Fruit fly (Drosophila melanogaster) whole organism, wandering third instar larva: ENCODE data around the gene bb8.

ENCODE experiments used
- Abd-B ChIP-seq: fragments of >200 bp; optimal IDR thresholded peaks from 2 replicates; lab custom pipeline; 2017; ENCODE audit warnings: missing biosample characterization, missing genetic modification characterization
- CG32264 ChIP-seq: fragments of 200-800 bp; sonication (Bioruptor generic); optimal IDR thresholded peaks from 2 replicates; lab custom pipeline; 2016; ENCODE audit warnings: missing biosample characterization, missing genetic modification characterization
- CG9705 ChIP-seq: fragments of 200-800 bp; sonication (Bioruptor generic); optimal IDR thresholded peaks from 2 replicates; lab custom pipeline; 2018; ENCODE audit warnings: missing biosample characterization, mild to moderate bottlenecking, missing genetic modification characterization
- CrebA ChIP-seq: fragments of 200-800 bp; sonication (Bioruptor generic); optimal IDR thresholded peaks from 2 replicates; lab custom pipeline; 2016; ENCODE audit warnings: missing biosample characterization, mild to moderate bottlenecking, missing genetic modification characterization, borderline replicate concordance
- Dfd ChIP-seq: fragments of >200 bp; optimal IDR thresholded peaks from 2 replicates; lab custom pipeline; 2017; ENCODE audit warnings: missing biosample characterization, missing genetic modification characterization
- Dif ChIP-seq: fragments of 200-275, 200-300 bp; sonication (Bioruptor generic); optimal IDR thresholded peaks from 2 replicates; lab custom pipeline; 2018; ENCODE audit warnings: missing biosample characterization, missing genetic modification characterization; ENCODE audit not compliant: partially characterized antibody
- GATAd ChIP-seq: sonication (Bioruptor generic); optimal IDR thresholded peaks from 2 replicates; lab custom pipeline; 2016; ENCODE audit warnings: missing biosample characterization, missing genetic modification characterization
- HLH106 ChIP-seq: fragments of 200-800 bp; optimal IDR thresholded peaks from 3 replicates; lab custom pipeline; 2019; ENCODE audit warnings: missing biosample characterization, mild to moderate bottlenecking, missing genetic modification characterization, moderate library complexity
- Hnf4 ChIP-seq: fragments of 200-800 bp; sonication (Bioruptor generic); optimal IDR thresholded peaks from 2 replicates; lab custom pipeline; 2016; ENCODE audit warnings: missing biosample characterization, mild to moderate bottlenecking, missing genetic modification characterization
- Hr78 ChIP-seq: fragments of >200 bp; optimal IDR thresholded peaks from 2 replicates; lab custom pipeline; 2017; ENCODE audit warnings: missing biosample characterization, missing genetic modification characterization
- Hr83 ChIP-seq: fragments of 200-300 bp; sonication (Bioruptor generic); optimal IDR thresholded peaks from 2 replicates; lab custom pipeline; 2016; ENCODE audit warnings: missing biosample characterization, mild to moderate bottlenecking, missing genetic modification characterization, moderate library complexity; ENCODE audit not compliant: poor library complexity, severe bottlenecking
- Jra ChIP-seq: sonication (Bioruptor generic); optimal IDR thresholded peaks from 2 replicates; lab custom pipeline; 2016; ENCODE audit warnings: missing biosample characterization, missing genetic modification characterization
- Mio ChIP-seq: sonication (Bioruptor generic); optimal IDR thresholded peaks from 2 replicates; lab custom pipeline; 2016; ENCODE audit warnings: missing biosample characterization, missing genetic modification characterization
- Myc ChIP-seq: fragments of >200 bp; optimal IDR thresholded peaks from 2 replicates; lab custom pipeline; 2017
- N ChIP-seq: fragments of >200 bp; optimal IDR thresholded peaks from 2 replicates; lab custom pipeline; 2018; ENCODE audit warnings: missing biosample characterization, missing external identifiers, missing genetic modification characterization
- OdsH ChIP-seq: fragments of 200-800 bp; sonication (Bioruptor generic); optimal IDR thresholded peaks from 2 replicates; lab custom pipeline; 2016; ENCODE audit warnings: missing biosample characterization, mild to moderate bottlenecking, missing genetic modification characterization
- Rel ChIP-seq, 2 experiments: fragments of 200-800 bp; sonication (Bioruptor generic) in 1 of 2; optimal IDR thresholded peaks; 2 replicates in 1 of 2; 3 replicates in 1 of 2; lab custom pipeline; 2016 to 2019; ENCODE audit warnings: mild to moderate bottlenecking in 2 of 2, missing biosample characterization in 2 of 2, missing genetic modification characterization in 2 of 2, moderate library complexity in 1 of 2
- Sp1 ChIP-seq: fragments of 200-800 bp; sonication (Bioruptor generic); optimal IDR thresholded peaks from 3 replicates; lab custom pipeline; 2019; ENCODE audit warnings: missing biosample characterization, mild to moderate bottlenecking, missing genetic modification characterization, moderate library complexity
- Vsx2 ChIP-seq: fragments of 200-300, 225-300 bp; sonication (Bioruptor generic); optimal IDR thresholded peaks from 2 replicates; lab custom pipeline; 2018; ENCODE audit warnings: missing biosample characterization, missing genetic modification characterization; ENCODE audit not compliant: partially characterized antibody
- br ChIP-seq: fragments of 200-800 bp; sonication (Bioruptor generic); optimal IDR thresholded peaks from 2 replicates; lab custom pipeline; 2016; ENCODE audit warnings: missing biosample characterization, missing genetic modification characterization
- brk ChIP-seq: fragments of 200-800 bp; sonication (Bioruptor generic); optimal IDR thresholded peaks from 2 replicates; lab custom pipeline; 2016; ENCODE audit warnings: missing biosample characterization, mild to moderate bottlenecking, missing genetic modification characterization
- dl ChIP-seq, 2 experiments: fragments of 175-275, 200-275 bp in 1 of 2; fragments of 200-275 bp in 1 of 2; sonication (Bioruptor generic); optimal IDR thresholded peaks; lab custom pipeline; 2018; ENCODE audit warnings: mild to moderate bottlenecking in 2 of 2, missing biosample characterization in 2 of 2, missing genetic modification characterization in 2 of 2, moderate library complexity in 2 of 2; ENCODE audit not compliant: partially characterized antibody in 2 of 2, insufficient read depth in 1 of 2
- dmrt93B ChIP-seq: fragments of 200-800 bp; sonication (Bioruptor generic); optimal IDR thresholded peaks from 2 replicates; lab custom pipeline; 2018; ENCODE audit warnings: missing biosample characterization, mild to moderate bottlenecking, missing genetic modification characterization
- dsf ChIP-seq: sonication (Bioruptor generic); optimal IDR thresholded peaks from 2 replicates; lab custom pipeline; 2016; ENCODE audit warnings: missing biosample characterization, missing genetic modification characterization, borderline replicate concordance
- ey ChIP-seq: fragments of 200-800 bp; sonication (Bioruptor generic); optimal IDR thresholded peaks from 2 replicates; lab custom pipeline; 2016; ENCODE audit warnings: missing biosample characterization, missing genetic modification characterization
- foxo ChIP-seq, 2 experiments: fragments of 200-800 bp; sonication (Bioruptor generic); optimal IDR thresholded peaks; 2 replicates in 1 of 2; 3 replicates in 1 of 2; lab custom pipeline; 2016 to 2017; ENCODE audit warnings: missing biosample characterization in 2 of 2, missing genetic modification characterization in 2 of 2
- fru ChIP-seq: fragments of 200-800 bp; sonication (Bioruptor generic); optimal IDR thresholded peaks from 3 replicates; lab custom pipeline; 2016; ENCODE audit warnings: missing biosample characterization, mild to moderate bottlenecking, missing genetic modification characterization
- h ChIP-seq: fragments of 200-800 bp; sonication (Bioruptor generic); optimal IDR thresholded peaks from 3 replicates; lab custom pipeline; 2016; ENCODE audit warnings: missing biosample characterization, mild to moderate bottlenecking, missing genetic modification characterization
- jim ChIP-seq: fragments of 175-275, 200-325 bp; sonication (Bioruptor generic); optimal IDR thresholded peaks from 2 replicates; lab custom pipeline; 2016; ENCODE audit warnings: missing biosample characterization, mild to moderate bottlenecking, missing genetic modification characterization
- lola ChIP-seq: fragments of >200 bp; optimal IDR thresholded peaks from 2 replicates; lab custom pipeline; 2017; ENCODE audit warnings: missing biosample characterization, missing genetic modification characterization
- pan ChIP-seq: fragments of >200 bp; optimal IDR thresholded peaks from 2 replicates; lab custom pipeline; 2017
- psq ChIP-seq: fragments of 200-800 bp; sonication (Bioruptor generic); optimal IDR thresholded peaks from 3 replicates; lab custom pipeline; 2017; ENCODE audit warnings: missing biosample characterization, mild to moderate bottlenecking, missing genetic modification characterization, moderate library complexity
- rgr ChIP-seq: fragments of 200-800 bp; sonication (Bioruptor generic); optimal IDR thresholded peaks from 3 replicates; lab custom pipeline; 2016; ENCODE audit warnings: missing biosample characterization, mild to moderate bottlenecking, missing genetic modification characterization
- sage ChIP-seq: fragments of 200-800 bp; sonication (Bioruptor generic); optimal IDR thresholded peaks from 2 replicates; lab custom pipeline; 2016; ENCODE audit warnings: missing biosample characterization, mild to moderate bottlenecking, missing genetic modification characterization
- sv ChIP-seq: fragments of 200-800 bp; sonication (Bioruptor generic); optimal IDR thresholded peaks from 3 replicates; lab custom pipeline; 2016; ENCODE audit warnings: missing biosample characterization, missing genetic modification characterization
- usp ChIP-seq: fragments of >200 bp; optimal IDR thresholded peaks from 2 replicates; lab custom pipeline; 2017; ENCODE audit warnings: missing biosample characterization, missing genetic modification characterization
- woc ChIP-seq: sonication (Bioruptor generic); optimal IDR thresholded peaks from 2 replicates; lab custom pipeline; 2016; ENCODE audit warnings: missing biosample characterization, mild to moderate bottlenecking, missing genetic modification characterization

Gene bb8

dm6 chr3R:23303297-23303696 is 13.3 kb upstream of the bb8 start:
- no peak for TF ChIP-seq pan (lab: Kevin White, UChicago)
- no peak for TF ChIP-seq Dfd (GFP tag; lab: Kevin White, UChicago)

- TF ChIP-seq h (GFP tag; lab: Kevin White, UChicago) (no peak), rgr (GFP tag; lab: Kevin White, UChicago) (no peak), sv (GFP tag; lab: Kevin White, UChicago) (no peak), Mio (GFP tag; lab: Kevin White, UChicago) (no peak), N (GFP tag; lab: Kevin White, UChicago) (no peak), dl (GFP tag; optimal IDR thresholded peaks at IDR 0.05; lab: Kevin White, UChicago; ENCODE audit: insufficient read depth in 1 of 2, partially characterized antibody in 2 of 2) (no peak), CG32264 (GFP tag; lab: Kevin White, UChicago) (no peak), lola (GFP tag; lab: Kevin White, UChicago) (no peak), Hr83 (GFP tag; lab: Kevin White, UChicago) (no peak), CG9705 (GFP tag; lab: Kevin White, UChicago) (no peak), Sp1 (GFP tag; lab: Kevin White, UChicago) (no peak)
Measured at dm6 chr3R:23302178-23302577, 12.2 kb upstream of the bb8 start.

- no peak for TF ChIP-seq pan (lab: Kevin White, UChicago)
- no peak for TF ChIP-seq psq (GFP tag; lab: Kevin White, UChicago)
- TF ChIP-seq Mio (GFP tag; lab: Kevin White, UChicago) = no peak
- TF ChIP-seq usp = no peak
- no peak for TF ChIP-seq sv (GFP tag; lab: Kevin White, UChicago)
- no peak for TF ChIP-seq dl (GFP tag; optimal IDR thresholded peaks at IDR 0.05; lab: Kevin White, UChicago; ENCODE audit: insufficient read depth in 1 of 2, partially characterized antibody in 2 of 2)
- TF ChIP-seq jim (GFP tag; lab: Kevin White, UChicago) = no peak
- no peak for TF ChIP-seq Rel (GFP tag; optimal IDR thresholded peaks at IDR 0.05; lab: Kevin White, UChicago)
- TF ChIP-seq Rel (tag; optimal IDR thresholded peaks at IDR 0.05; lab: Kevin White, UChicago) = no peak
- TF ChIP-seq foxo (GFP tag; optimal IDR thresholded peaks at IDR 0.05; lab: Kevin White, UChicago) = no peak
- no peak for TF ChIP-seq rgr (GFP tag; lab: Kevin White, UChicago)
- TF ChIP-seq dmrt93B (GFP tag; lab: Kevin White, UChicago) = no peak
- no peak for TF ChIP-seq CG32264 (GFP tag; lab: Kevin White, UChicago)
- no peak for TF ChIP-seq sage (GFP tag; lab: Kevin White, UChicago)
- TF ChIP-seq, all 38 proteins: peak for 0
Measured at dm6 chr3R:23301270-23301669, 11.3 kb upstream of the bb8 start.

dm6 chr3R:23300091-23300918 is 10.3 kb upstream of the bb8 start:
- TF ChIP-seq jim (GFP tag; lab: Kevin White, UChicago) (no peak), lola (GFP tag; lab: Kevin White, UChicago) (no peak), OdsH (GFP tag; lab: Kevin White, UChicago) (peak; percentile 56), sv (GFP tag; lab: Kevin White, UChicago) (peak; percentile 37), rgr (GFP tag; lab: Kevin White, UChicago) (peak; percentile 47), dsf (GFP tag; lab: Kevin White, UChicago) (no peak), CrebA (GFP tag; lab: Kevin White, UChicago) (no peak), dmrt93B (GFP tag; lab: Kevin White, UChicago) (no peak), Myc (no peak), CG9705 (GFP tag; lab: Kevin White, UChicago) (no peak), pan (lab: Kevin White, UChicago) (no peak), Abd-B (GFP tag; lab: Kevin White, UChicago) (no peak), Sp1 (GFP tag; lab: Kevin White, UChicago) (peak; percentile 28), h (GFP tag; lab: Kevin White, UChicago) (peak; percentile 15), Dif (GFP tag; lab: Kevin White, UChicago) (no peak), Vsx2 (GFP tag; lab: Kevin White, UChicago) (no peak), foxo (GFP tag; optimal IDR thresholded peaks at IDR 0.05; lab: Kevin White, UChicago) (peak in 1 of 2 experiments; percentile 51), woc (GFP tag; lab: Kevin White, UChicago) (no peak), dl (GFP tag; optimal IDR thresholded peaks at IDR 0.05; lab: Kevin White, UChicago; ENCODE audit: insufficient read depth in 1 of 2, partially characterized antibody in 2 of 2) (no peak), Dfd (GFP tag; lab: Kevin White, UChicago) (no peak), CG32264 (GFP tag; lab: Kevin White, UChicago) (no peak), HLH106 (tag; lab: Kevin White, UChicago) (no peak), fru (peak; percentile 37), Jra (GFP tag; lab: Kevin White, UChicago) (no peak), br (GFP tag; lab: Kevin White, UChicago) (peak; percentile 65), Hnf4 (GFP tag; lab: Kevin White, UChicago) (peak; percentile 34), Mio (GFP tag; lab: Kevin White, UChicago) (no peak), Rel (GFP tag; optimal IDR thresholded peaks at IDR 0.05; lab: Kevin White, UChicago) (no peak), Rel (tag; optimal IDR thresholded peaks at IDR 0.05; lab: Kevin White, UChicago) (no peak), N (GFP tag; lab: Kevin White, UChicago) (no peak), GATAd (no peak), ey (peak; percentile 58), usp (no peak), brk (GFP tag; lab: Kevin White, UChicago) (no peak), Hr78 (no peak), Hr83 (GFP tag; lab: Kevin White, UChicago) (no peak), psq (GFP tag; lab: Kevin White, UChicago) (peak; percentile 55)
